Worm (Caenorhabditis elegans) whole organism, young adult: ENCODE data around the gene ZK829.7.

ENCODE experiments used
- F55B11.4 ChIP-seq: sonication (generic microtip); optimal IDR thresholded peaks from 2 replicates; lab custom pipeline; 2016; ENCODE audit warnings: missing compliant biosample characterization, missing genetic modification characterization, borderline replicate concordance; ENCODE audit not compliant: insufficient read depth
- sdz-38 ChIP-seq: sonication (generic microtip); optimal IDR thresholded peaks from 2 replicates; lab custom pipeline; 2016; ENCODE audit warnings: missing genotype, missing genetic modification characterization, missing compliant biosample characterization
- unc-62 ChIP-seq: fragments of 150-350 bp; optimal IDR thresholded peaks from 2 replicates; lab custom pipeline; 2014; ENCODE audit warnings: missing biosample characterization, missing genetic modification reagents, missing genetic modification characterization

- TF ChIP-seq F55B11.4 (tag; lab: Kevin White, UChicago) (no peak), sdz-38 (no peak), unc-62 (no peak)
These were observed 39.3 kb downstream of the ZK829.7 start, which contains the start of gene ZK822.1 for ce11 chrIV:11922011-11922410.
